Worm (Caenorhabditis elegans): ENCODE measurements around the gene Y51H7C.7.

- TF ChIP-seq R02D3.7 (tag; optimal IDR thresholded peaks at IDR 0.05): no peak
- no peak for TF ChIP-seq unc-39 (tag; optimal IDR thresholded peaks at IDR 0.05)
- no peak for TF ChIP-seq jun-1 (tag; optimal IDR thresholded peaks at IDR 0.05)
- TF ChIP-seq elt-2 (tag; optimal IDR thresholded peaks at IDR 0.05): no peak
- TF ChIP-seq nhr-43 (tag; optimal IDR thresholded peaks at IDR 0.05; ENCODE audit: poor library complexity, severe bottlenecking): no peak
- TF ChIP-seq nhr-237 (tag; optimal IDR thresholded peaks at IDR 0.05): no peak
- TF ChIP-seq snpc-4 (tag; optimal IDR thresholded peaks at IDR 0.05): no peak
- no peak for TF ChIP-seq fos-1 (tag; optimal IDR thresholded peaks at IDR 0.05)
- TF ChIP-seq ZK546.5 (tag; optimal IDR thresholded peaks at IDR 0.05): no peak
- TF ChIP-seq ceh-82 (tag; optimal IDR thresholded peaks at IDR 0.05): no peak
These were observed 27.9 kb upstream of the Y51H7C.7 start for ce11 chrII:1374486-1374885.

Data from whole organism, L3 larva.